Fruit fly (Drosophila melanogaster) whole organism: Measurements from ENCODE around the gene CG42724.

Source experiments
- psq ChIP-seq: fragments of >200 bp; optimal IDR thresholded peaks from 2 replicates; lab custom pipeline; 2017
- usp ChIP-seq: fragments of >200 bp; optimal IDR thresholded peaks from 2 replicates; lab custom pipeline; 2017; ENCODE audit warnings: missing biosample characterization, missing genetic modification characterization, mixed read lengths

DNA sequence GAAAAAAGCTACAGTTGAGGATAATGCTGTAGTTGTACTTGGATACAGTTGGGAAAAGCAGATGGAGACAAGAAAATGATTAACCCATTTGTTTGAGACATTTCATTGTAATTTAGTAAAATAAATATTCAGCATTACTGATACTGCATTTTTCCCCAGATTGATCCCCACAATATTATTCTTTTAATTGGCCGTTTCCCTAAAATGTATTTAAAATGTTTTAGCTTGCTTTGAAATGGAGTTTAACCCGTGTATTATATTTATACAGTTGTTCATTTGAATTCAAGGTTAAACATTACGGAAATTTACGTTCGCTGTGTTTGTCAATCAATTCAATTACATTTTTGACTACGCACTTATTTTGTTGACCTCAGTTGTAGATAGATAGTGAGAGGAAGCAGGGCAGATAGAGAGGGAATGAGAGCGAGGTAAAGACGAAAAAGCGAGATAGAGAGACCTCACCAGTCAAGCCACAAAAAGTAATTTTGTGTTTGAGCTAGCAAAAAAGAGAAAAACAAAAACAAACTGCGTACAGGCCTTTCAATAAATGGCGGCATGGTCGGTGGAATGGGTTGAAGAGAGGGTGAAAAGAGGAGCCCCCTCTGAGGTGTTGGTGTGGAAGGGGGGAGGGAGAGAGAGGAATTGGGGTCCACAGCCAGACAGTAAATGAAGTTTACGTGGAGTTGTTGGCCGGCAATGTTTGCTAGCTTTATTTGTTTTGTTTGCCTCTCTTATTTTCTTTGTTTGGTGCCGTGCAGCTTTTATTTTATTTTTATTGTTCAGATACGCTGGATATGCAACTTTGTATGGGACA lies 42.5 kb upstream of the CG42724 start:
- TF ChIP-seq usp (GFP tag; lab: Kevin White, UChicago), result no peak
- no peak for TF ChIP-seq psq (lab: Kevin White, UChicago)
